Worm (Caenorhabditis elegans) whole organism, midembryonic: ENCODE measurements around the gene M57.1.
A peak's percentile ranks its signal among the peaks of the same experiment; 100 is the strongest.

Source experiments
- T22C8.4 ChIP-seq: fragments of 200-800 bp; sonication (Bioruptor generic); IDR thresholded peaks from 2 replicates; pipeline ENCODE4 v1.3.6; 2022; ENCODE audit warnings: missing genetic modification characterization, missing compliant biosample characterization
- cog-1 ChIP-seq: sonication (generic microtip); optimal IDR thresholded peaks from 2 replicates; lab custom pipeline; 2016; ENCODE audit warnings: missing genetic modification characterization, missing compliant biosample characterization
- flt-1 ChIP-seq: fragments of 200-800 bp; sonication (Bioruptor generic); IDR thresholded peaks from 2 replicates; pipeline ENCODE4 v1.3.6; 2022; ENCODE audit warnings: missing genetic modification characterization, missing compliant biosample characterization
- klf-2 ChIP-seq: fragments of 200-800 bp; sonication (Bioruptor generic); conservative IDR thresholded peaks from 2 replicates; pipeline ENCODE4 v1.3.6; 2022; ENCODE audit warnings: missing genetic modification reagents, missing genetic modification characterization, missing compliant biosample characterization
- med-1 ChIP-seq: sonication (generic microtip); optimal IDR thresholded peaks from 2 replicates; lab custom pipeline; 2017; ENCODE audit warnings: missing genetic modification characterization, mild to moderate bottlenecking, missing compliant biosample characterization, antibody characterized with exemption, missing genetic modification reagents; ENCODE audit not compliant: insufficient read depth
- ref-1 ChIP-seq: fragments of 200-800 bp; sonication (Bioruptor generic); conservative IDR thresholded peaks from 2 replicates; pipeline ENCODE4 v1.3.6; 2022; ENCODE audit warnings: missing genetic modification reagents, missing genetic modification characterization, missing compliant biosample characterization
- tab-1 ChIP-seq: fragments of 200-800 bp; sonication (Bioruptor generic); IDR thresholded peaks from 2 replicates; pipeline ENCODE4 v1.3.6; 2022; ENCODE audit warnings: missing genetic modification characterization, missing compliant biosample characterization
- ztf-23 ChIP-seq: fragments of 200-800 bp; sonication (Bioruptor generic); IDR thresholded peaks from 2 replicates; pipeline ENCODE4 v1.3.6; 2022; ENCODE audit warnings: missing genetic modification reagents, missing genetic modification characterization, missing compliant biosample characterization
- ztf-29 ChIP-seq: fragments of 200-800 bp; sonication (Bioruptor generic); IDR thresholded peaks from 2 replicates; pipeline ENCODE4 v1.3.6; 2022; ENCODE audit warnings: missing genetic modification reagents, missing genetic modification characterization, missing compliant biosample characterization

Gene M57.1

DNA sequence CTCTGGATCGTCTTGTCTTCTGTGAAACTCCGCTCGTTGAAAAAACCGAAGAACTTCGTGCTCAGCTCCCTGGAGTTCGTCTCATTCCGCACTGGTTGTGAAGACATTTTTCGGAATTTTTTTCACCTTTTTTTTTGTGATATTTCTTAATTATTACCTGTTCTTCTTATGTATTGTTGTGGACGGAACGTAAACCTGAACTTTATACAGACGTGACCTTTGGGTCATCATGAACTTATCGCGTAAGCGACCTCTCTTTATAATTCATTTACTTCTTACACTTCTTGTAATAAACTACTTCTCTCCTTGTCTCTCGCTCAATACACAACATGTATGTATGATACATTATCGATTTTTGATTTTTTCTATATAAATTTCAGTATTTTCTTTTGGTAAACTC is at the start of gene M57.1:
Gene M57.1, plus strand, starts transcription at position 301 of the 400 bp plus-strand sequence.
- TF ChIP-seq klf-2 (no peak), tab-1 (no peak), med-1 (GFP tag; lab: Kevin White, UChicago) (no peak), ztf-23 (GFP tag; lab: Robert Waterston, UW) (no peak), ztf-29 (GFP tag; lab: Robert Waterston, UW) (no peak), ref-1 (GFP tag; lab: Robert Waterston, UW) (no peak), cog-1 (tag; lab: Kevin White, UChicago) (no peak), flt-1 (GFP tag; lab: Robert Waterston, UW) (no peak), T22C8.4 (GFP tag; lab: Robert Waterston, UW) (no peak)

DNA sequence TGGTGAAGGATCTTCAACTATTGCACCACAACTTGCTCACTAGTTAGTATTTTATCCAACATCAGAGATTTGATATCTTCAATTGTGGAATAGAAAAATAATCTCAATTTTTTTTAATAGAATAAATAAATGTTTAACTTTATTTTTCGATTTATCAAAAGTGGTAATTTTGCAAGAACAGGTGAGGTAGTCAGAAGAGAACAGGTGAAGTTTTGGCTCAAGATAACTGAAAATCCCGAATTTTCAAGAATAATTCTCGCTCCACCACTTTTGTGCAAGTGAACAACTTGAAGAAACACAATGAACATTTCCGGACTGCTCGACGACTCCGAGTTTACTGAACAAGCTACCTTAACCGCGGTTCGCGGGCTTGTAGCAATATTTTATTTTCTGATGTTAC is 40.8 kb upstream of the M57.1 start, which contains the start of gene srz-78:
Gene srz-78, plus strand, starts transcription at position 301 of the 400 bp plus-strand sequence.
- TF ChIP-seq ztf-23 (GFP tag; lab: Robert Waterston, UW) = no peak
- TF ChIP-seq ztf-29 (GFP tag; lab: Robert Waterston, UW) = no peak
- no peak for TF ChIP-seq tab-1
- no peak for TF ChIP-seq klf-2
- TF ChIP-seq T22C8.4 (GFP tag; lab: Robert Waterston, UW) = no peak
- no peak for TF ChIP-seq ref-1 (GFP tag; lab: Robert Waterston, UW)
- TF ChIP-seq med-1 (GFP tag; lab: Kevin White, UChicago) = no peak
- TF ChIP-seq cog-1 (tag; lab: Kevin White, UChicago) = no peak

DNA sequence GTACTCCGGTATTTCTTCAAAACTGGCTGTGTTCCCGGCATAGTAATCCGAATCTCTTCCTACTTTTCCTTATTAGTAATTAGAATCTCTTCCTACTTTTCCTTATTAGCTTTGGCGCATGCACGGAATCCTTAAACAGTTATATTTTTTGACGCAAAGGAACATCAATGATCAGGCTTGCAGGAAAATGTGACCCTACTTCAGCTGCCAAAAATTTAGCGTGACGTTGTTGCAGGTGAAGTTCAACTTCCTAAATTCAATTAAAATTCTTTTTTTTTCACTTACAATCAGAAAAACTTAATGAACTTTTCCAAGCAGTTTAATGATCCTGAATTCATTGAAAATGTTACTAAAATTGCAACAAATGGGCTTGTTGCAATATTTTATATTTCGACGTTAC is 39.0 kb upstream of the M57.1 start, which contains the start of gene srz-79:
Gene srz-79, plus strand, starts transcription at position 301 of the 400 bp plus-strand sequence.
- TF ChIP-seq ztf-29 (GFP tag; lab: Robert Waterston, UW) = no peak
- TF ChIP-seq tab-1 = no peak
- TF ChIP-seq cog-1 (tag; lab: Kevin White, UChicago) = no peak
- TF ChIP-seq med-1 (GFP tag; lab: Kevin White, UChicago) = no peak
- no peak for TF ChIP-seq ref-1 (GFP tag; lab: Robert Waterston, UW)
- no peak for TF ChIP-seq T22C8.4 (GFP tag; lab: Robert Waterston, UW)
- no peak for TF ChIP-seq flt-1 (GFP tag; lab: Robert Waterston, UW)
- no peak for TF ChIP-seq ztf-23 (GFP tag; lab: Robert Waterston, UW)
- no peak for TF ChIP-seq klf-2

DNA sequence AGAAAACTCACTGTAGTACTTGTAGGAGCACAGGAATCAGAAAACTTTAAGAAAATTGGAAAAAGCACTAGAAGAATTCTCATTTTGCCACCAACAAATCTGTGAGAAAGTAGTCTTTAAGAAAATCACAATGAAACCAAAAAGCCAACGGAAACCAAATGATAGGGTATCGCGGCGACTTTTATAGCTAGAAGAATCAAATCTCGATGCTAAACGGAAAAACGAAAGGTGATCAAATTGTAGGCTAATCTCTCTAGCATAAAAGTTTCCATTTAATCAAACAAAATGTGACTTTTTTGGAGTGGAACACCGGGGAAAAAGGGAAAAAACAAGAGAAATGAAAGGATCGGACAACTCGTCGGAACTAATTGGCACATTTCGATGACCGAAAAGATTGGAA is 35.9 kb upstream of the M57.1 start, which contains the start of gene C09G12.17:
Gene C09G12.17, minus strand, starts transcription at position 101 of the 400 bp plus-strand sequence.
- TF ChIP-seq flt-1 (GFP tag; lab: Robert Waterston, UW) = no peak
- TF ChIP-seq klf-2 = no peak
- TF ChIP-seq ztf-29 (GFP tag; lab: Robert Waterston, UW) = no peak
- TF ChIP-seq med-1 (GFP tag; lab: Kevin White, UChicago) = no peak
- no peak for TF ChIP-seq cog-1 (tag; lab: Kevin White, UChicago)
- TF ChIP-seq ref-1 (GFP tag; lab: Robert Waterston, UW) = no peak
- no peak for TF ChIP-seq tab-1
- TF ChIP-seq T22C8.4 (GFP tag; lab: Robert Waterston, UW) = no peak
- TF ChIP-seq ztf-23 (GFP tag; lab: Robert Waterston, UW) = no peak

DNA sequence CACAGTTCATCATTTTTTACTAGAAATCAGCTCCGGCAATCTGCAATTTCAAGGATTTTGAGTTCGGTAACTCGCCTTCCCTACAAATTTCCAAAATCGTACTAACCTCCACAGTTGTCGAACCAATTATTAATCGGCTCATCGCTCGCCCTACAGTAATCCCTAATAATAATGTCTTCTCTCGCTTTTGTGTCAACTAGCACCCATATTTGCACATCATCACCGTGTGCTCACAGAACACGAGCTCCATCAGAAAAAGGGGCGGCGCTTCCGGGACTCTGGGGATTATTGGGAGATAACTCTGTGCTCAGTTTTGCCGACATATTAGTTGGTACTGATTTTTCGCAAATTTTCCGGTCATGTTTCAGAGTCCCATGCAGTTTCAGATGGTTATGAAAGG is 34.4 kb upstream of the M57.1 start, which contains the start of gene ceh-53:
Gene ceh-53, plus strand, starts transcription at position 301 of the 400 bp plus-strand sequence.
- TF ChIP-seq T22C8.4 (GFP tag; lab: Robert Waterston, UW) (no peak), klf-2 (no peak), ztf-23 (GFP tag; lab: Robert Waterston, UW) (no peak), cog-1 (tag; lab: Kevin White, UChicago) (no peak), ztf-29 (GFP tag; lab: Robert Waterston, UW) (no peak), med-1 (GFP tag; lab: Kevin White, UChicago) (no peak), tab-1 (no peak), ref-1 (GFP tag; lab: Robert Waterston, UW) (no peak), flt-1 (GFP tag; lab: Robert Waterston, UW) (no peak)

DNA sequence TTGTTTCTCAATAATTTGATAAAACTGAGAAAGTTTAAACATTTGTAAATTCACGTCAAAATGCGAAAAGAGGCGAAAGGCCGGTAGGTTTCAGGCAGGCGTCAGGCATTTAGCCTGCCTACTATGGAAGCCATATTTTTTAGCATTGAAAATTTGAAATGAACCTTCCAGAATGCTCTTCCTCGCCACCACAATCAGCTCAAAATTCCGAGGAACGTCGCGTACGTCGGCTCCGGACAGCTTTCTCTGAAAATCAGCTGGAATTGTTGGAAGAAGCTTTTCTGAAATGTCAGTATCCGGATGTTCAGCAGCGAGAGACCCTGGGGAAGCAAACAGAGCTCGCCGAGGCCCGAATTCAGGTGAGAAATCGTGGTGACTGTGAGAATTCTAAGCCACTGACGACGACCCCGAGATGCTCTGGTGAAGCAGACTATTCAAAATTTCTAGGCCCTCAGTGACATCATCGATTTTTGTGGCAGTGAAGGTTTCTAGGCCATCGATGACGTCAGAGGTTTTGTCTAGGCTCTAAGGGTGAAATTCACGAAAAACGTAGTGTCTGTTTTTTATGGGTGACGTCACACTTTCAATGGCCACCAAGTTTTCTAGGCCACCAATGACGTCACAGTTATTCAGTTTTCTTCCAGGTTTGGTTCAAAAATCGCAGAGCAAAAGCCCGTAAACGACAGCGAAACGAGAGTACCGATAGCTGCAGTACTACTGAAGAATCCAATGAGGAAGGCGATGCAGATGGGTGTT is 30.1 kb upstream of the M57.1 start:
- TF ChIP-seq cog-1 (tag; lab: Kevin White, UChicago) = no peak
- TF ChIP-seq med-1 (GFP tag; lab: Kevin White, UChicago) = no peak
- TF ChIP-seq ztf-23 (GFP tag; lab: Robert Waterston, UW) = no peak
- no peak for TF ChIP-seq T22C8.4 (GFP tag; lab: Robert Waterston, UW)
- no peak for TF ChIP-seq flt-1 (GFP tag; lab: Robert Waterston, UW)
- TF ChIP-seq tab-1 = no peak
- TF ChIP-seq ref-1 (GFP tag; lab: Robert Waterston, UW) = no peak
- TF ChIP-seq klf-2 = no peak
- TF ChIP-seq ztf-29 (GFP tag; lab: Robert Waterston, UW) = no peak

DNA sequence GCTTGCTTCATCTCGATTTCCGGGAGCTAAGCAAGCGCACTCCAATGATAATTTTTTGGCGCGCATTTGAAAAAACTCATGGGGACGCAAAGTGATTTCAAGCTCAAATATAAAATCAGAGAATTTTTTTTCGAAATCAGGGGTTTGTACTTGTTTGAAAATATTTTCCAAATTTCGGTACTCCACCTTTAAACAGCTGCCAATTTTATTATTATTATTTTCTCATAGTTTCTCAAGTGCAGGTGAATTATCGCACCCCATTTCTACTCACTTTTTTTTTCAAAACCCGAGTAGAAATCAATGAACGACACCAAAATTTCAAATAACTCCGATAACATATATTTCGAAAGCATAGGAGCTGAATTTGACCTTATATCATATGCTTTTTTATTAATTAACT is 28.1 kb upstream of the M57.1 start, which contains the start of gene srz-83:
Gene srz-83, plus strand, starts transcription at position 301 of the 400 bp plus-strand sequence.
- TF ChIP-seq flt-1 (GFP tag; lab: Robert Waterston, UW) (no peak), ztf-23 (GFP tag; lab: Robert Waterston, UW) (no peak), klf-2 (no peak), tab-1 (no peak), ztf-29 (GFP tag; lab: Robert Waterston, UW) (no peak), med-1 (GFP tag; lab: Kevin White, UChicago) (no peak), cog-1 (tag; lab: Kevin White, UChicago) (no peak)

DNA sequence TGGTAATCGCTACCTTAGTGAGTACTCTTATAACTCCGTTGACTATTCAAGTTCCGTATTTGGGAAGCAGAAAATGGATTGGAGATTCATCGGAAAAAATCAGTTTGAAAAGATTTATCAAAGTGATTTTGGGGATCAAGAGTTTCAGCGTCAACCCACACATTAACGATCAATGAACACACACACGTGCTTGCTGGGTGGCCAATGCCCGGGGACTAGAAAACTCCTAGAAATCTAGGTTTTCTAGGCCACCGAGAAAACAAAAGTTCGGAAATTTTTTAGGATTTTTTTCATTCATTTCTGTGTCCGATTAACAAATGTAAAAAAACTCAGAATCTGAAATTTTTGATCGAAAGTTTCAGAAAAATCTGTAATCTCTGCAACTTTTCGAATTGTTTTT is 26.3 kb upstream of the M57.1 start:
- peak; percentile 28; the same call in 1 of the 2 replicates for TF ChIP-seq flt-1 (GFP tag; lab: Robert Waterston, UW)
- no peak for TF ChIP-seq T22C8.4 (GFP tag; lab: Robert Waterston, UW)
- TF ChIP-seq ref-1 (GFP tag; lab: Robert Waterston, UW) = 0 out of 2 replicates have a peak, but pooled peaks have one; percentile 19

DNA sequence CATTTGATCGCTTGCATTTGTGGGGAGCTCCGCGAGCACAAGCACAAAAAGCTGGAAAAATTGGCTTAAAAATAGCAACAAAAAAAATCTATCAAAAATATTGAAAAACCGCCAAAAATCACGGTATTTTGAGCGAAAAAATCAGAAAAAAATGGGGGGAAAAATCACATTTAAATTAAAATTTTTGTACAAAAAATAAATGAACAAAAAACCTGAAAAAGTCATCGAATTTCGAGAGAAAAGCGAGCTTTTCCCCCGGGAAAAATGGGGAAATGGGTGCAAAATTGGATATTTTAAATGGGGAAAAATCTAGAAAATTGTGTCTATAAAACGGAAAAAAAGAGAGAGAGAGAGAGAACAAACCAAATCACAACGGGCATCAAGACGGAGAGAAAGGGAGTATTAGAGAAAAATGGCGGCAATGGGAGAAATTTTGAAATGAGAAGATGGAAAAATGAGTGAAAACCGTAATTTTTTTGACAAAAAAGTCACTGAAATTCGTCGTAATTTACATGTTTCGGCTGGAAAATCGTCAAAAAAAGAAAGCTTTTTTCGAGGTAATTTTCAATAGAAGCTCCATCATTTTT is 22.7 kb upstream of the M57.1 start, which contains the start of gene ced-10:
Gene ced-10, minus strand, starts transcription at position 51 of the 587 bp plus-strand sequence.
- TF ChIP-seq ref-1 (GFP tag; lab: Robert Waterston, UW) = no peak
- no peak for TF ChIP-seq ztf-23 (GFP tag; lab: Robert Waterston, UW)
- no peak for TF ChIP-seq klf-2
- TF ChIP-seq tab-1 = no peak
- no peak for TF ChIP-seq ztf-29 (GFP tag; lab: Robert Waterston, UW)
- TF ChIP-seq flt-1 (GFP tag; lab: Robert Waterston, UW) = no peak
- TF ChIP-seq med-1 (GFP tag; lab: Kevin White, UChicago) = no peak
- TF ChIP-seq cog-1 (tag; lab: Kevin White, UChicago) = no peak
- TF ChIP-seq T22C8.4 (GFP tag; lab: Robert Waterston, UW) = no peak
